Worm (Caenorhabditis elegans) whole organism, L1 larva: ENCODE results near the gene Y38C1AA.1.

Experiments
- alr-1 ChIP-seq: fragments of 200-800 bp; sonication (Bioruptor generic); optimal IDR thresholded peaks from 2 replicates; lab custom pipeline; 2018; ENCODE audit warnings: borderline replicate concordance, mild to moderate bottlenecking, missing genetic modification characterization, missing compliant biosample characterization
- aly-2 ChIP-seq: fragments of 150-350 bp; optimal IDR thresholded peaks from 2 replicates; lab custom pipeline; 2014; ENCODE audit warnings: missing biosample characterization, missing genetic modification characterization
- ceh-8 ChIP-seq: fragments of 200-800 bp; sonication (Bioruptor generic); optimal IDR thresholded peaks from 2 replicates; lab custom pipeline; 2018; ENCODE audit warnings: mild to moderate bottlenecking, missing genetic modification characterization, moderate library complexity, missing compliant biosample characterization
- egl-27 ChIP-seq, 2 experiments: fragments of 150-350 bp in 1 of 2; sonication (generic microtip); optimal IDR thresholded peaks; 3 replicates each; lab custom pipeline; 2017 to 2018; ENCODE audit warnings: missing biosample characterization in 2 of 2, missing genetic modification characterization in 2 of 2, missing genetic modification reagents in 2 of 2
- fkh-10 ChIP-seq: sonication (generic microtip); optimal IDR thresholded peaks from 2 replicates; lab custom pipeline; 2017; ENCODE audit warnings: missing biosample characterization, missing genetic modification reagents, missing genetic modification characterization
- jun-1 ChIP-seq: fragments of 150-350 bp; optimal IDR thresholded peaks from 2 replicates; lab custom pipeline; 2014; ENCODE audit warnings: missing biosample characterization, missing genetic modification reagents, missing genetic modification characterization
- lin-15B ChIP-seq: fragments of 150-350 bp; sonication (generic microtip); optimal IDR thresholded peaks from 3 replicates; lab custom pipeline; 2014; ENCODE audit warnings: missing biosample characterization, missing genetic modification characterization
- mef-2 ChIP-seq: fragments of 150-350 bp; optimal IDR thresholded peaks from 2 replicates; lab custom pipeline; 2014; ENCODE audit warnings: missing biosample characterization, missing genetic modification characterization
- nhr-237 ChIP-seq: fragments of 150-350 bp; optimal IDR thresholded peaks from 2 replicates; lab custom pipeline; 2014; ENCODE audit warnings: missing biosample characterization, missing genetic modification characterization
- nhr-28 ChIP-seq: fragments of 150-350 bp; optimal IDR thresholded peaks from 2 replicates; lab custom pipeline; 2014; ENCODE audit warnings: missing biosample characterization, missing genetic modification characterization
- pag-3 ChIP-seq: sonication (generic microtip); optimal IDR thresholded peaks from 2 replicates; lab custom pipeline; 2017; ENCODE audit warnings: missing genetic modification characterization, mild to moderate bottlenecking, missing compliant biosample characterization, antibody characterized with exemption, borderline replicate concordance; ENCODE audit not compliant: insufficient read depth
- sox-4 ChIP-seq: sonication (generic microtip); optimal IDR thresholded peaks from 2 replicates; lab custom pipeline; 2016; ENCODE audit warnings: missing genetic modification characterization, missing compliant biosample characterization
- unc-62 ChIP-seq: fragments of 150-350 bp; optimal IDR thresholded peaks from 2 replicates; lab custom pipeline; 2014; ENCODE audit warnings: missing biosample characterization, missing genetic modification reagents, missing genetic modification characterization
- ztf-4 ChIP-seq: fragments of 150-350 bp; optimal IDR thresholded peaks from 2 replicates; lab custom pipeline; 2014; ENCODE audit warnings: missing biosample characterization, missing genetic modification characterization

DNA sequence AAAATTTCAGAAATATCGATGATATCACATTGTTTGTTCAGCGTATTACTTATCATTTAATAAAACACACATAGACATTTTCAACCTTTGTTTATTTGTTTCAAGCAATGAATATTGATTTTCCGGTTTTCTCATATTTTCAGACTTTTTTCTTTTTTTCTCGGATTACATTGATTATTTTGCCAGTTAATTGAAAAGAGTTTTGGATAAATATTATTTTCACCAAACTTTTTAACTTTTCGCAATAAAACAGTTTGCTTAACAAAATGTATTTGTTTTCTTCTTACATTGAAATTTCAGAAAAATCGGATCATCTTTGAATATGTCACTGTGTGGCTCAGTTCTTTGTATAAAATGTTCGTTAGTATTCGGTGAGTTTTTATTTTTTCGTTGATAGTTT, 45.5 kb upstream of the Y38C1AA.1 start, which contains the start of gene Y38C1AA.6:
- TF ChIP-seq ztf-4 (tag; lab: Kevin White, UChicago), result no peak
- TF ChIP-seq ceh-8 (GFP tag; lab: Kevin White, UChicago), result no peak
- TF ChIP-seq egl-27 (tag; optimal IDR thresholded peaks at IDR 0.05; lab: Kevin White, UChicago), result no peak
- no peak for TF ChIP-seq aly-2 (tag; lab: Kevin White, UChicago)
- no peak for TF ChIP-seq lin-15B (tag; lab: Kevin White, UChicago)
- TF ChIP-seq alr-1 (tag; lab: Kevin White, UChicago), result no peak
- TF ChIP-seq pag-3 (tag; lab: Kevin White, UChicago), result no peak
- TF ChIP-seq fkh-10 (GFP tag; lab: Kevin White, UChicago), result no peak
- TF ChIP-seq unc-62 (GFP tag; lab: Kevin White, UChicago), result no peak
- no peak for TF ChIP-seq nhr-237 (tag; lab: Kevin White, UChicago)
- no peak for TF ChIP-seq nhr-28 (tag; lab: Kevin White, UChicago)
- TF ChIP-seq jun-1 (tag; lab: Kevin White, UChicago), result no peak
- no peak for TF ChIP-seq mef-2 (tag; lab: Kevin White, UChicago)
- TF ChIP-seq sox-4 (tag; lab: Kevin White, UChicago), result no peak
